Fruit fly (Drosophila melanogaster) whole organism, embryonic: ENCODE measurements around the gene Sec3.

Experiments
- Bgb ChIP-seq: fragments of 200-800 bp; sonication (Bioruptor generic); IDR thresholded peaks from 2 replicates; pipeline ENCODE4 v1.3.6; 2022; ENCODE audit warnings: missing biosample characterization, missing genetic modification characterization; ENCODE audit not compliant: partially characterized antibody
- Bteb2 ChIP-seq: fragments of 200-800 bp; sonication (Bioruptor generic); optimal IDR thresholded peaks from 2 replicates; lab custom pipeline; 2016; ENCODE audit warnings: missing biosample characterization, missing genetic modification characterization
- CG12769 ChIP-seq: fragments of 200-800 bp; sonication (Bioruptor generic); optimal IDR thresholded peaks from 2 replicates; lab custom pipeline; 2019; ENCODE audit warnings: missing biosample characterization, mild to moderate bottlenecking, missing genetic modification characterization, moderate library complexity
- CG15073 ChIP-seq: fragments of 200-800 bp; sonication (Bioruptor generic); optimal IDR thresholded peaks from 2 replicates; lab custom pipeline; 2016; ENCODE audit warnings: missing biosample characterization, missing genetic modification characterization
- CG15479 ChIP-seq: fragments of 200-800 bp; sonication (Bioruptor generic); optimal IDR thresholded peaks from 3 replicates; lab custom pipeline; 2019; ENCODE audit warnings: missing biosample characterization, mild to moderate bottlenecking, missing genetic modification characterization, moderate library complexity
- CG15514 ChIP-seq: fragments of 200-800 bp; sonication (Bioruptor generic); optimal IDR thresholded peaks from 3 replicates; lab custom pipeline; 2017; ENCODE audit warnings: missing biosample characterization, missing genetic modification characterization, mild to moderate bottlenecking, moderate library complexity, missing genetic modification reagents
- CG17802 ChIP-seq: fragments of 200-800 bp; sonication (Bioruptor generic); optimal IDR thresholded peaks from 2 replicates; lab custom pipeline; 2018; ENCODE audit warnings: missing biosample characterization, mild to moderate bottlenecking, missing genetic modification characterization, moderate library complexity
- CG1832 ChIP-seq: fragments of 200-800 bp; sonication (Bioruptor generic); optimal IDR thresholded peaks from 2 replicates; lab custom pipeline; 2017; ENCODE audit warnings: missing biosample characterization, mild to moderate bottlenecking, missing genetic modification characterization, inconsistent platforms
- CG3163 ChIP-seq: fragments of 200-800 bp; sonication (Bioruptor generic); optimal IDR thresholded peaks from 3 replicates; lab custom pipeline; 2016; ENCODE audit warnings: missing biosample characterization, missing genetic modification characterization
- CG34224 ChIP-seq: fragments of 200-800 bp; sonication (Bioruptor generic); IDR thresholded peaks from 3 replicates; pipeline ENCODE4 v1.3.6; 2022; ENCODE audit warnings: missing biosample characterization, missing genetic modification characterization; ENCODE audit not compliant: partially characterized antibody
- CG34422 ChIP-seq: fragments of 200-800 bp; sonication (Bioruptor generic); IDR thresholded peaks from 3 replicates; pipeline ENCODE4 v1.3.6; 2022; ENCODE audit warnings: missing biosample characterization, missing genetic modification characterization
- CG3838 ChIP-seq: fragments of 200-800 bp; sonication (Bioruptor generic); optimal IDR thresholded peaks from 3 replicates; lab custom pipeline; 2016; ENCODE audit warnings: missing biosample characterization, missing genetic modification characterization
- CG3847 ChIP-seq: fragments of 200-800 bp; sonication (Bioruptor generic); IDR thresholded peaks from 2 replicates; pipeline ENCODE4 v1.3.6; 2022; ENCODE audit warnings: missing biosample characterization, missing genetic modification characterization
- CG3995 ChIP-seq: fragments of 200-800 bp; sonication (Bioruptor generic); optimal IDR thresholded peaks from 3 replicates; lab custom pipeline; 2016; ENCODE audit warnings: missing biosample characterization, missing genetic modification characterization
- CG4617 ChIP-seq: fragments of 200-800 bp; sonication (Bioruptor generic); optimal IDR thresholded peaks from 3 replicates; lab custom pipeline; 2016; ENCODE audit warnings: missing biosample characterization, missing genetic modification characterization, borderline replicate concordance
- CG6272 ChIP-seq: fragments of 200-800 bp; sonication (Bioruptor generic); IDR thresholded peaks from 2 replicates; pipeline ENCODE4 v1.3.6; 2022; ENCODE audit warnings: missing biosample characterization, missing genetic modification characterization
- CG6791 ChIP-seq: fragments of 200-800 bp; sonication (Bioruptor generic); IDR thresholded peaks from 3 replicates; pipeline ENCODE4 v1.3.6; 2022; ENCODE audit warnings: missing biosample characterization, missing genetic modification characterization; ENCODE audit not compliant: partially characterized antibody
- CG8765 ChIP-seq: fragments of 200-800 bp; sonication (Bioruptor generic); IDR thresholded peaks from 2 replicates; pipeline ENCODE4 v1.3.6; 2022; ENCODE audit warnings: missing biosample characterization, missing genetic modification characterization
- CG9797 ChIP-seq: fragments of 200-800 bp; sonication (Bioruptor generic); optimal IDR thresholded peaks from 3 replicates; lab custom pipeline; 2018; ENCODE audit warnings: missing biosample characterization, mild to moderate bottlenecking, missing genetic modification characterization
- Dbx ChIP-seq: fragments of 200-800 bp; sonication (Bioruptor generic); IDR thresholded peaks from 3 replicates; pipeline ENCODE4 v1.3.6; 2022; ENCODE audit warnings: missing biosample characterization, missing genetic modification characterization
- Deaf1 ChIP-seq: fragments of 200-800 bp; optimal IDR thresholded peaks from 3 replicates; lab custom pipeline; 2019; ENCODE audit warnings: missing biosample characterization, mild to moderate bottlenecking, missing genetic modification characterization, moderate library complexity
- Dip2 ChIP-seq: fragments of 200-800 bp; sonication (Bioruptor generic); IDR thresholded peaks from 2 replicates; pipeline ENCODE4 v1.3.6; 2022; ENCODE audit warnings: missing biosample characterization, missing genetic modification characterization
- Drgx ChIP-seq: fragments of 200-800 bp; sonication (Bioruptor generic); IDR thresholded peaks from 2 replicates; pipeline ENCODE4 v1.3.6; 2022; ENCODE audit warnings: missing biosample characterization, missing genetic modification characterization
- HLHmδ ChIP-seq: fragments of 200-800 bp; sonication (Bioruptor generic); optimal IDR thresholded peaks from 2 replicates; lab custom pipeline; 2018; ENCODE audit warnings: missing biosample characterization, mild to moderate bottlenecking, missing genetic modification characterization, moderate library complexity
- Jarid2 ChIP-seq: fragments of 200-800 bp; sonication (Bioruptor generic); optimal IDR thresholded peaks from 3 replicates; lab custom pipeline; 2017; ENCODE audit warnings: mild to moderate bottlenecking, missing biosample characterization, missing genetic modification reagents, missing genetic modification characterization
- Lim3 ChIP-seq: fragments of 200-800 bp; sonication (Bioruptor generic); IDR thresholded peaks from 2 replicates; pipeline ENCODE4 v1.3.6; 2022; ENCODE audit warnings: missing biosample characterization, missing genetic modification characterization
- Med ChIP-seq: fragments of 200-800 bp; sonication (Bioruptor generic); peaks from one replicate; lab custom pipeline; 2016; ENCODE audit warnings: missing biosample characterization, missing genetic modification characterization, mild to moderate bottlenecking, inconsistent platforms, moderate library complexity
- Opbp ChIP-seq: fragments of 200-800 bp; sonication (Bioruptor generic); IDR thresholded peaks from 3 replicates; pipeline ENCODE4 v1.3.6; 2022; ENCODE audit warnings: missing biosample characterization, missing genetic modification characterization; ENCODE audit not compliant: partially characterized antibody
- Rfx ChIP-seq: fragments of 200-800 bp; sonication (Bioruptor generic); IDR thresholded peaks from 2 replicates; pipeline ENCODE4 v1.3.6; 2022; ENCODE audit warnings: missing biosample characterization, missing genetic modification characterization
- TFAM ChIP-seq: fragments of 200-800 bp; sonication (Bioruptor generic); optimal IDR thresholded peaks from 2 replicates; lab custom pipeline; 2017; ENCODE audit warnings: missing biosample characterization, missing genetic modification characterization, inconsistent platforms
- ara ChIP-seq: fragments of 200-800 bp; sonication (Bioruptor generic); IDR thresholded peaks from 2 replicates; pipeline ENCODE4 v1.3.6; 2022; ENCODE audit warnings: missing biosample characterization, missing genetic modification characterization
- bbx ChIP-seq: fragments of 200-800 bp; sonication (Bioruptor generic); IDR thresholded peaks from 2 replicates; pipeline ENCODE4 v1.3.6; 2022; ENCODE audit warnings: missing biosample characterization, missing genetic modification characterization; ENCODE audit not compliant: partially characterized antibody
- chm ChIP-seq: fragments of 200-800 bp; sonication (Bioruptor generic); IDR thresholded peaks from 2 replicates; pipeline ENCODE4 v1.3.6; 2022; ENCODE audit warnings: missing biosample characterization, missing genetic modification characterization
- ci ChIP-seq: fragments of 200-800 bp; sonication (Bioruptor generic); IDR thresholded peaks from 3 replicates; pipeline ENCODE4 v1.3.6; 2022; ENCODE audit warnings: missing biosample characterization, missing genetic modification characterization
- corto ChIP-seq: fragments of 200-800 bp; sonication (Bioruptor generic); optimal IDR thresholded peaks from 2 replicates; lab custom pipeline; 2016; ENCODE audit warnings: missing biosample characterization, mild to moderate bottlenecking, missing genetic modification characterization, moderate library complexity
- crol ChIP-seq: fragments of 200-800 bp; sonication (Bioruptor generic); IDR thresholded peaks from 2 replicates; pipeline ENCODE4 v1.3.6; 2022; ENCODE audit warnings: missing biosample characterization, missing genetic modification characterization
- crp ChIP-seq, 2 experiments: fragments of 200-800 bp; sonication (Bioruptor generic); optimal IDR thresholded peaks; 2 replicates in 1 of 2; 3 replicates in 1 of 2; lab custom pipeline; 2017; ENCODE audit warnings: missing biosample characterization in 2 of 2, missing genetic modification characterization in 2 of 2, mild to moderate bottlenecking in 1 of 2, moderate library complexity in 1 of 2
- dimm ChIP-seq: fragments of 200-800 bp; sonication (Bioruptor generic); IDR thresholded peaks from 2 replicates; pipeline ENCODE4 v1.3.6; 2022; ENCODE audit warnings: missing biosample characterization, missing genetic modification characterization
- gfzf ChIP-seq: fragments of 200-800 bp; sonication (Bioruptor generic); optimal IDR thresholded peaks from 2 replicates; lab custom pipeline; 2016; ENCODE audit warnings: missing biosample characterization, mild to moderate bottlenecking, missing genetic modification characterization, moderate library complexity
- hbn ChIP-seq: fragments of 200-800 bp; sonication (Bioruptor generic); IDR thresholded peaks from 2 replicates; pipeline ENCODE4 v1.3.6; 2022; ENCODE audit warnings: missing biosample characterization, missing genetic modification characterization; ENCODE audit not compliant: partially characterized antibody
- klu ChIP-seq: fragments of 200-800 bp; sonication (Bioruptor generic); IDR thresholded peaks from 2 replicates; pipeline ENCODE4 v1.3.6; 2022; ENCODE audit warnings: missing biosample characterization, missing genetic modification characterization
- nerfin-2 ChIP-seq: fragments of 200-800 bp; sonication (Bioruptor generic); IDR thresholded peaks from 2 replicates; pipeline ENCODE4 v1.3.6; 2022; ENCODE audit warnings: missing biosample characterization, missing genetic modification characterization; ENCODE audit not compliant: partially characterized antibody
- nmo ChIP-seq: fragments of 200-800 bp; sonication (Bioruptor generic); optimal IDR thresholded peaks from 2 replicates; lab custom pipeline; 2018; ENCODE audit warnings: missing biosample characterization, mild to moderate bottlenecking, missing genetic modification characterization, moderate library complexity
- pzg ChIP-seq: fragments of 200-800 bp; sonication (Bioruptor generic); optimal IDR thresholded peaks from 3 replicates; lab custom pipeline; 2018; ENCODE audit warnings: missing biosample characterization, mild to moderate bottlenecking, missing genetic modification characterization, moderate library complexity
- ranshi ChIP-seq: fragments of 200-800 bp; sonication (Bioruptor generic); IDR thresholded peaks from 2 replicates; pipeline ENCODE4 v1.3.6; 2022; ENCODE audit warnings: missing biosample characterization, missing genetic modification characterization
- row ChIP-seq: fragments of 200-800 bp; sonication (Bioruptor generic); IDR thresholded peaks from 3 replicates; pipeline ENCODE4 v1.3.6; 2022; ENCODE audit warnings: missing biosample characterization, missing genetic modification characterization
- slbo ChIP-seq: fragments of 200-800 bp; sonication (Bioruptor generic); IDR thresholded peaks from 2 replicates; pipeline ENCODE4 v1.3.6; 2022; ENCODE audit warnings: missing biosample characterization, missing genetic modification characterization
- trem ChIP-seq: fragments of 200-800 bp; optimal IDR thresholded peaks from 3 replicates; lab custom pipeline; 2019; ENCODE audit warnings: missing biosample characterization, mild to moderate bottlenecking, missing genetic modification characterization, moderate library complexity

Gene Sec3

dm6 chr3L:17433555-17433954 lies 8.5 kb upstream of the Sec3 start, which contains the start of the genes Coq4 and CG32176 (continued):
- peak; percentile 7 for TF ChIP-seq CG15479 (GFP tag; lab: Kevin White, UChicago)
- TF ChIP-seq Opbp (GFP tag; lab: Robert Waterston, UW): peak; percentile 68; the same call in 1 of the 3 replicates
- TF ChIP-seq Lim3 (GFP tag; lab: Robert Waterston, UW): peak; percentile 86
- peak; percentile 95 for TF ChIP-seq dimm (GFP tag; lab: Robert Waterston, UW)
- peak; percentile 68; the same call in 1 of the 2 replicates for TF ChIP-seq bbx (GFP tag; lab: Robert Waterston, UW)
- peak; percentile 98 for TF ChIP-seq nmo (GFP tag; lab: Kevin White, UChicago)
- peak; percentile 73 to 88 for TF ChIP-seq crp (GFP tag; optimal IDR thresholded peaks at IDR 0.05; lab: Kevin White, UChicago)
- peak; percentile 94 for TF ChIP-seq trem (tag; lab: Kevin White, UChicago)
- TF ChIP-seq crol (GFP tag; lab: Robert Waterston, UW): peak; percentile 69
- peak; percentile 90 for TF ChIP-seq corto (GFP tag; lab: Kevin White, UChicago)

- no peak for TF ChIP-seq CG1832 (GFP tag; lab: Kevin White, UChicago)
- TF ChIP-seq Dip2 (GFP tag; lab: Robert Waterston, UW): no peak
- TF ChIP-seq CG3163 (GFP tag; lab: Kevin White, UChicago): no peak
- TF ChIP-seq CG15073 (GFP tag; lab: Kevin White, UChicago): no peak
- peak; percentile 7; the same call in 1 of the 2 replicates for TF ChIP-seq ranshi (GFP tag; lab: Robert Waterston, UW)
- peak; percentile 29 for TF ChIP-seq Jarid2 (GFP tag; lab: Kevin White, UChicago)
- TF ChIP-seq CG3995: peak; percentile 80
- TF ChIP-seq CG8765 (GFP tag; lab: Robert Waterston, UW): no peak
- TF ChIP-seq hbn (GFP tag; lab: Robert Waterston, UW): peak; percentile 27; the same call in 1 of the 2 replicates
- TF ChIP-seq HLHmδ (GFP tag; lab: Kevin White, UChicago): peak; percentile 45
- no peak for TF ChIP-seq slbo (GFP tag; lab: Robert Waterston, UW)
- TF ChIP-seq TFAM (GFP tag; lab: Kevin White, UChicago): no peak
- no peak for TF ChIP-seq CG17802 (tag; lab: Kevin White, UChicago)
- peak; percentile 89 for TF ChIP-seq CG12769 (tag; lab: Kevin White, UChicago)
- peak; percentile 40; the same call in 1 of the 2 replicates for TF ChIP-seq Bgb (GFP tag; lab: Robert Waterston, UW)
- peak; percentile 40 for TF ChIP-seq CG4617 (GFP tag; lab: Kevin White, UChicago)
- no peak for TF ChIP-seq row (GFP tag; lab: Robert Waterston, UW)
- 0 out of 2 replicates have a peak, but pooled peaks have one; percentile 50 for TF ChIP-seq chm (GFP tag; lab: Robert Waterston, UW)
- TF ChIP-seq nerfin-2 (GFP tag; lab: Robert Waterston, UW): peak; percentile 41; the same call in 1 of the 2 replicates
- no peak for TF ChIP-seq ara (GFP tag; lab: Robert Waterston, UW)
- no peak for TF ChIP-seq Bteb2 (GFP tag; lab: Kevin White, UChicago)
- no peak for TF ChIP-seq klu (GFP tag; lab: Robert Waterston, UW)
- peak; percentile 39; the same call in 1 of the 3 replicates for TF ChIP-seq Dbx (GFP tag; lab: Robert Waterston, UW)
- peak; percentile 18 for TF ChIP-seq Deaf1 (tag; lab: Kevin White, UChicago)
- no peak for TF ChIP-seq CG3847 (GFP tag; lab: Robert Waterston, UW)
- TF ChIP-seq CG15514: peak; percentile 35
- TF ChIP-seq Med (GFP tag; lab: Kevin White, UChicago): peak; percentile 73
- peak; percentile 56 for TF ChIP-seq pzg
- peak; percentile 54 for TF ChIP-seq CG9797 (GFP tag; lab: Kevin White, UChicago)
- 0 out of 2 replicates have a peak, but pooled peaks have one; percentile 28 for TF ChIP-seq Drgx (GFP tag; lab: Robert Waterston, UW)
- peak; percentile 66; the same call in 1 of the 3 replicates for TF ChIP-seq CG34422
- peak; percentile 82 for TF ChIP-seq gfzf (GFP tag; lab: Kevin White, UChicago)
- TF ChIP-seq CG6272: no peak
- TF ChIP-seq CG6791: no peak
- no peak for TF ChIP-seq CG3838 (GFP tag; lab: Kevin White, UChicago)
- TF ChIP-seq ci (GFP tag; lab: Robert Waterston, UW): peak; percentile 32; the same call in 1 of the 3 replicates
- TF ChIP-seq CG34224 (GFP tag; lab: Robert Waterston, UW): 0 out of 3 replicates have a peak, but pooled peaks have one; percentile 14
- no peak for TF ChIP-seq Rfx (GFP tag; lab: Robert Waterston, UW)
Observed at dm6 chr3L:17432947-17433346, 7.9 kb upstream of the Sec3 start, which contains the start of gene frc. Gene frc, minus strand, starts transcription at chr3L:17433190.
